Worm (Caenorhabditis elegans): ENCODE data around the gene B0034.2.

DNA sequence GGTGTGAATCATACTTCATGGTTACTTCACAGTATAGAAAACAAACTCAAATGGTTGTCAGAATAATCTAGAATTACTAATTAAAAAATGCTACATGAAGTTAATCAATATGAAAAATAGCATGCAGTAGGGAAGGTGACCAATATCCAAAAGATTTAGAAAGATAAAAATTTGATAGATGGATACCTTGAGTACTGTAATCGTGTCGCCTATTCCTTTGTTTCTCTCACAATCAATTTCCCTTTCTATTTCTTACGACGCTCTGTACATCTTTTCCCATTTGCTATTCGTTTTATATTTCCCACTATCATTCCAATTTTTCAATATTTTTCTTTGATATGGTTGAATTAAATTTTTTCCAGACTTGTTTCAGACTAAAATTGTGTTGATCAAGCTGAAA, 17.1 kb upstream of the B0034.2 start, which contains the start of gene B0034.7:
- TF ChIP-seq snpc-1.1 (tag; optimal IDR thresholded peaks at IDR 0.05; ENCODE audit: insufficient read depth) = no peak
- no peak for TF ChIP-seq ztf-28 (GFP tag; IDR thresholded peaks at IDR 0.05)
- TF ChIP-seq F57A8.1 (GFP tag; optimal IDR thresholded peaks at IDR 0.05) = no peak
- TF ChIP-seq rec-8 (tag; optimal IDR thresholded peaks at IDR 0.05) = no peak

Data from whole organism, young adult.